Worm (Caenorhabditis elegans) whole organism, young adult: ENCODE measurements around the gene sago-1.

Experiments used
- B0035.1 ChIP-seq: sonication (generic microtip); optimal IDR thresholded peaks from 2 replicates; lab custom pipeline; 2016; ENCODE audit warnings: missing genetic modification characterization, mild to moderate bottlenecking, missing compliant biosample characterization, missing genotype, missing genetic modification reagents
- B0336.3 ChIP-seq: fragments of 200-800 bp; sonication (Bioruptor generic); IDR thresholded peaks from 2 replicates; pipeline ENCODE4 v1.3.6; 2022; ENCODE audit warnings: missing genetic modification characterization, missing compliant biosample characterization
- D2030.7 ChIP-seq: fragments of 200-800 bp; sonication (Bioruptor generic); IDR thresholded peaks from 2 replicates; pipeline ENCODE4 v1.3.6; 2022; ENCODE audit warnings: missing genetic modification reagents, missing genetic modification characterization, missing compliant biosample characterization
- F37B4.10 ChIP-seq: fragments of 200-800 bp; sonication (Bioruptor generic); IDR thresholded peaks from 2 replicates; pipeline ENCODE4 v1.3.6; 2022; ENCODE audit warnings: missing genetic modification characterization, missing compliant biosample characterization
- F52B5.7 ChIP-seq: sonication (generic microtip); optimal IDR thresholded peaks from 2 replicates; lab custom pipeline; 2016; ENCODE audit warnings: mild to moderate bottlenecking, missing genetic modification characterization, missing compliant biosample characterization
- F57C9.4 ChIP-seq: sonication (generic microtip); optimal IDR thresholded peaks from 2 replicates; lab custom pipeline; 2017; ENCODE audit warnings: mild to moderate bottlenecking, missing genetic modification characterization, missing compliant biosample characterization
- K11D2.4 ChIP-seq: fragments of 200-800 bp; sonication (Bioruptor generic); IDR thresholded peaks from 2 replicates; pipeline ENCODE4 v1.3.6; 2022; ENCODE audit warnings: missing genetic modification reagents, missing genetic modification characterization, missing compliant biosample characterization
- T26A5.8 ChIP-seq: sonication (generic microtip); optimal IDR thresholded peaks from 2 replicates; lab custom pipeline; 2016; ENCODE audit warnings: missing genetic modification characterization, missing compliant biosample characterization
- Y53G8AR.9 ChIP-seq: fragments of 200-800 bp; sonication (Bioruptor generic); conservative IDR thresholded peaks from 2 replicates; pipeline ENCODE4 v1.3.6; 2022; ENCODE audit warnings: missing genetic modification reagents, missing genetic modification characterization, missing compliant biosample characterization
- Y67H2A.10 ChIP-seq: fragments of 200-800 bp; sonication (Bioruptor generic); conservative IDR thresholded peaks from 2 replicates; pipeline ENCODE4 v1.3.6; 2022; ENCODE audit warnings: missing genetic modification reagents, missing genetic modification characterization, missing compliant biosample characterization
- ZK185.1 ChIP-seq: sonication (generic microtip); optimal IDR thresholded peaks from 2 replicates; lab custom pipeline; 2016; ENCODE audit warnings: mild to moderate bottlenecking, missing genetic modification characterization, missing compliant biosample characterization; ENCODE audit not compliant: poor library complexity, severe bottlenecking
- aptf-3 ChIP-seq: fragments of 200-800 bp; sonication (Bioruptor generic); IDR thresholded peaks from 2 replicates; pipeline ENCODE4 v1.3.6; 2022; ENCODE audit warnings: missing genetic modification characterization, missing compliant biosample characterization
- attf-6 ChIP-seq: fragments of 200-800 bp; sonication (Bioruptor generic); IDR thresholded peaks from 2 replicates; pipeline ENCODE4 v1.3.6; 2022; ENCODE audit warnings: missing genetic modification reagents, missing genetic modification characterization, missing compliant biosample characterization
- bed-1 ChIP-seq: fragments of 200-800 bp; sonication (Bioruptor generic); IDR thresholded peaks from 2 replicates; pipeline ENCODE4 v1.3.6; 2022; ENCODE audit warnings: missing genetic modification reagents, missing genetic modification characterization, missing compliant biosample characterization
- cebp-1 ChIP-seq, 2 experiments: fragments of 200-800 bp in 1 of 2; sonication (Bioruptor generic) in 1 of 2; sonication (generic microtip) in 1 of 2; IDR thresholded peaks in 1 of 2; optimal IDR thresholded peaks in 1 of 2; 2 replicates each; pipeline versions ENCODE4 v1.3.6 to Lab custom; 2017 to 2022; ENCODE audit warnings: missing compliant biosample characterization in 2 of 2, missing genetic modification characterization in 2 of 2, mild to moderate bottlenecking in 1 of 2, missing genetic modification reagents in 1 of 2, moderate library complexity in 1 of 2
- ceh-100 ChIP-seq: fragments of 200-800 bp; sonication (Bioruptor generic); IDR thresholded peaks from 2 replicates; pipeline ENCODE4 v1.3.6; 2022; ENCODE audit warnings: missing genetic modification reagents, missing genetic modification characterization, missing compliant biosample characterization
- chd-7 ChIP-seq: sonication (generic microtip); optimal IDR thresholded peaks from 2 replicates; lab custom pipeline; 2016; ENCODE audit warnings: mild to moderate bottlenecking, missing genetic modification characterization, moderate library complexity, missing compliant biosample characterization
- egl-18 ChIP-seq: fragments of 200-800 bp; sonication (Bioruptor generic); IDR thresholded peaks from 2 replicates; pipeline ENCODE4 v1.3.6; 2022; ENCODE audit warnings: missing genetic modification reagents, missing genetic modification characterization, missing compliant biosample characterization
- egl-44 ChIP-seq: fragments of 200-800 bp; sonication (Bioruptor generic); IDR thresholded peaks from 2 replicates; pipeline ENCODE4 v1.3.6; 2022; ENCODE audit warnings: missing genetic modification reagents, missing genetic modification characterization, missing compliant biosample characterization
- egrh-3 ChIP-seq: fragments of 200-800 bp; sonication (Bioruptor generic); IDR thresholded peaks from 2 replicates; pipeline ENCODE4 v1.3.6; 2022; ENCODE audit warnings: missing genetic modification reagents, missing genetic modification characterization, missing compliant biosample characterization
- gei-17 ChIP-seq: fragments of 200-800 bp; sonication (Bioruptor generic); optimal IDR thresholded peaks from 2 replicates; lab custom pipeline; 2018; ENCODE audit warnings: mild to moderate bottlenecking, missing genetic modification characterization, missing compliant biosample characterization
- hmg-1.2 ChIP-seq: fragments of 200-800 bp; sonication (Bioruptor generic); IDR thresholded peaks from 2 replicates; pipeline ENCODE4 v1.3.6; 2022; ENCODE audit warnings: missing genetic modification reagents, missing genetic modification characterization, missing compliant biosample characterization
- hmg-20 ChIP-seq: fragments of 200-800 bp; sonication (Bioruptor generic); IDR thresholded peaks from 2 replicates; pipeline ENCODE4 v1.3.6; 2022; ENCODE audit warnings: missing genetic modification reagents, missing genetic modification characterization, missing compliant biosample characterization
- let-526 ChIP-seq: fragments of 200-800 bp; sonication (Bioruptor generic); IDR thresholded peaks from 2 replicates; pipeline ENCODE4 v1.3.6; 2022; ENCODE audit warnings: missing genetic modification reagents, missing genetic modification characterization, missing compliant biosample characterization
- let-607 ChIP-seq, 2 experiments: fragments of 200-800 bp in 1 of 2; sonication (Bioruptor generic) in 1 of 2; sonication (generic microtip) in 1 of 2; optimal IDR thresholded peaks; 2 replicates each; lab custom pipeline; 2016 to 2018; ENCODE audit warnings: mild to moderate bottlenecking in 2 of 2, missing compliant biosample characterization in 2 of 2, missing genetic modification characterization in 2 of 2, moderate library complexity in 2 of 2, missing genotype in 1 of 2
- lin-26 ChIP-seq: fragments of 200-800 bp; sonication (Bioruptor generic); IDR thresholded peaks from 2 replicates; pipeline ENCODE4 v1.3.6; 2022; ENCODE audit warnings: missing genetic modification reagents, missing genetic modification characterization, missing compliant biosample characterization
- madf-3 ChIP-seq: fragments of 200-800 bp; sonication (Bioruptor generic); IDR thresholded peaks from 2 replicates; pipeline ENCODE4 v1.3.6; 2022; ENCODE audit warnings: missing genetic modification reagents, missing genetic modification characterization, missing compliant biosample characterization
- madf-6 ChIP-seq: fragments of 200-800 bp; sonication (Bioruptor generic); IDR thresholded peaks from 2 replicates; pipeline ENCODE4 v1.3.6; 2022; ENCODE audit warnings: missing genetic modification reagents, missing genetic modification characterization, missing compliant biosample characterization
- mxl-1 ChIP-seq: sonication (generic microtip); optimal IDR thresholded peaks from 2 replicates; lab custom pipeline; 2016; ENCODE audit warnings: missing genetic modification characterization, missing compliant biosample characterization
- nfya-1 ChIP-seq: sonication (generic microtip); optimal IDR thresholded peaks from 2 replicates; lab custom pipeline; 2017; ENCODE audit warnings: antibody characterized with exemption, missing compliant biosample characterization, missing genetic modification characterization, borderline replicate concordance; ENCODE audit not compliant: insufficient read depth
- nhr-120 ChIP-seq: fragments of 200-800 bp; sonication (Bioruptor generic); IDR thresholded peaks from 2 replicates; pipeline ENCODE4 v1.3.6; 2022; ENCODE audit warnings: missing genetic modification characterization, missing compliant biosample characterization
- nhr-80 ChIP-seq: sonication (generic microtip); optimal IDR thresholded peaks from 2 replicates; lab custom pipeline; 2016; ENCODE audit warnings: missing genetic modification characterization, missing compliant biosample characterization
- pha-4 ChIP-seq: fragments of 150-350 bp; sonication (generic microtip); optimal IDR thresholded peaks from 2 replicates; lab custom pipeline; 2014; ENCODE audit warnings: missing biosample characterization, missing genetic modification reagents, missing genetic modification characterization
- rcor-1 ChIP-seq: fragments of 200-800 bp; sonication (Bioruptor generic); IDR thresholded peaks from 2 replicates; pipeline ENCODE4 v1.3.6; 2022; ENCODE audit warnings: missing genetic modification reagents, missing genetic modification characterization, missing compliant biosample characterization
- repo-1 ChIP-seq: sonication (generic microtip); optimal IDR thresholded peaks from 2 replicates; lab custom pipeline; 2017; ENCODE audit warnings: mild to moderate bottlenecking, missing genetic modification characterization, missing compliant biosample characterization
- rpc-1 ChIP-seq, 2 experiments: fragments of 150-350 bp in 1 of 2; sonication (generic microtip) in 1 of 2; optimal IDR thresholded peaks; 2 replicates each; lab custom pipeline; 2014 to 2018; ENCODE audit warnings: missing biosample characterization in 1 of 2, missing genetic modification characterization in 1 of 2, missing genetic modification reagents in 1 of 2, missing genotype in 1 of 2
- snpc-4 ChIP-seq, 5 experiments: fragments of 150-350 bp in 1 of 5; sonication (generic microtip) in 4 of 5; optimal IDR thresholded peaks; 2 replicates each; lab custom pipeline; 2014 to 2018; ENCODE audit warnings: missing genetic modification characterization in 5 of 5, missing biosample characterization in 3 of 5, antibody characterized with exemption in 2 of 5, mild to moderate bottlenecking in 2 of 5, missing compliant biosample characterization in 2 of 5, missing genotype in 2 of 5, moderate library complexity in 2 of 5, missing genetic modification reagents in 1 of 5
- tbp1 ChIP-seq: fragments of 200-800 bp; sonication (Bioruptor generic); optimal IDR thresholded peaks from 2 replicates; lab custom pipeline; 2018; ENCODE audit warnings: mild to moderate bottlenecking, missing genetic modification characterization, missing compliant biosample characterization
- zim-3 ChIP-seq: sonication (generic microtip); optimal IDR thresholded peaks from 2 replicates; lab custom pipeline; 2017; ENCODE audit warnings: mild to moderate bottlenecking, missing genetic modification characterization, moderate library complexity, missing compliant biosample characterization
- ztf-18 ChIP-seq: sonication (generic microtip); optimal IDR thresholded peaks from 2 replicates; lab custom pipeline; 2016; ENCODE audit warnings: missing genotype, mild to moderate bottlenecking, missing genetic modification characterization, missing compliant biosample characterization
- ztf-22 ChIP-seq: fragments of 200-800 bp; sonication (Bioruptor generic); optimal IDR thresholded peaks from 2 replicates; lab custom pipeline; 2018; ENCODE audit warnings: mild to moderate bottlenecking, missing genetic modification characterization, moderate library complexity, missing compliant biosample characterization
- ztf-3 ChIP-seq: fragments of 200-800 bp; sonication (Bioruptor generic); optimal IDR thresholded peaks from 2 replicates; lab custom pipeline; 2018; ENCODE audit warnings: mild to moderate bottlenecking, missing genetic modification characterization, missing compliant biosample characterization

Gene sago-1

DNA sequence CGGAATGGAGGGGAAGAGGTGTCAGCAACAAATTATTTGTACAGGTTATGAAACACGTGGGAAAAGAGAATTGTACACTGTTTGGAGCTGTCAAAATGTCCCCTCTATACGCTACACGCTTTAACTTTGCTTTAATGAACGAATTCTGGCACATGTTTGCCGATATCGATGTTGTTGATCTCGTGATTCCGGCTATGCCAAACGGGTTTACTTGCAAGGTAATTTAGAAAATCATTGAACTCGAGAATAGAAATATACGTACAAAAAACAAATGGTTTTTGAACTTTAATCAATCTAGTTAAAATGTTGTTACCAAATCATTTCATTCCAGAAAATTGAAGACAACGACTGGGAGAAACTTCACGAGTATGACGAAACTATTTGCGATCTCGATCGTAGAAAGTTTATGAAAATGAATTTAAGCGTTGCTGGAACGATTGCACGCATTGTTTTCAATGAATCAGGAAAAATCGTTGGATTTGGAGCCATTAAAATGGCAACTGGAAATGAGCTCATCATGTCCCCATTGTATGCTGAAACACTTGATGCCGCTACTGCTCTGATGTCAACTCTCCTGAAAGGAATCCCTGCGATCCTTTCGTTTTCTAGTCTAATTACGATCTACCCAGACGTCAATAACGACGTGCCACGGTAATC, 26.3 kb upstream of the sago-1 start (continued):
- TF ChIP-seq ceh-100 (GFP tag; lab: Robert Waterston, UW) (no peak), nfya-1 (tag; lab: Kevin White, UChicago) (no peak), tbp1 (GFP tag; lab: Kevin White, UChicago) (no peak), let-526 (GFP tag; lab: Robert Waterston, UW) (no peak), egl-18 (no peak), zim-3 (tag; lab: Kevin White, UChicago) (peak; percentile 35), rpc-1 (optimal IDR thresholded peaks at IDR 0.05; lab: Kevin White, UChicago) (no peak), rpc-1 (tag; optimal IDR thresholded peaks at IDR 0.05; lab: Kevin White, UChicago) (no peak), mxl-1 (tag; lab: Kevin White, UChicago) (no peak), ztf-18 (tag; lab: Kevin White, UChicago) (no peak), D2030.7 (GFP tag; lab: Robert Waterston, UW) (no peak), bed-1 (no peak), Y67H2A.10 (GFP tag; lab: Robert Waterston, UW) (no peak), nhr-80 (tag; lab: Kevin White, UChicago) (no peak), cebp-1 (GFP tag; IDR thresholded peaks at IDR 0.05; lab: Robert Waterston, UW) (no peak), cebp-1 (tag; optimal IDR thresholded peaks at IDR 0.05; lab: Kevin White, UChicago) (peak; percentile 30), aptf-3 (GFP tag; lab: Robert Waterston, UW) (0 out of 2 replicates have a peak, but pooled peaks have one; percentile 37), B0035.1 (tag; lab: Kevin White, UChicago) (no peak), pha-4 (tag; lab: Kevin White, UChicago) (no peak), egl-44 (GFP tag; lab: Robert Waterston, UW) (no peak), F52B5.7 (tag; lab: Kevin White, UChicago) (no peak), ztf-22 (no peak)

ce11 chrV:6278117-6279081, 25.2 kb upstream of the sago-1 start, which contains the start of gene fil-2:
Gene fil-2 (plus strand): TSS chrV:6279031.
- TF ChIP-seq ZK185.1 (tag; lab: Kevin White, UChicago) (peak; percentile 65), B0336.3 (peak; percentile 91), egrh-3 (no peak), F37B4.10 (GFP tag; lab: Robert Waterston, UW) (0 out of 2 replicates have a peak, but pooled peaks have one; percentile 4), lin-26 (no peak), madf-6 (peak; percentile 37; the same call in 1 of the 2 replicates), rcor-1 (GFP tag; lab: Robert Waterston, UW) (peak; percentile 34; the same call in 1 of the 2 replicates), K11D2.4 (peak; percentile 40), Y53G8AR.9 (GFP tag; lab: Robert Waterston, UW) (peak; percentile 95), hmg-20 (0 out of 2 replicates have a peak, but pooled peaks have one; percentile 19), snpc-4 (GFP tag; optimal IDR thresholded peaks at IDR 0.05; lab: Kevin White, UChicago) (no peak), snpc-4 (tag; optimal IDR thresholded peaks at IDR 0.05; lab: Kevin White, UChicago) (no peak), nhr-120 (no peak), egl-18 (no peak), chd-7 (tag; lab: Kevin White, UChicago) (peak; percentile 57), ztf-3 (GFP tag; lab: Kevin White, UChicago) (peak; percentile 74), hmg-1.2 (GFP tag; lab: Robert Waterston, UW) (0 out of 2 replicates have a peak, but pooled peaks have one; percentile 21), let-607 (tag; optimal IDR thresholded peaks at IDR 0.05; lab: Kevin White, UChicago) (peak in 1 of 2 experiments; percentile 4), let-526 (GFP tag; lab: Robert Waterston, UW) (0 out of 2 replicates have a peak, but pooled peaks have one; percentile 25), Y67H2A.10 (GFP tag; lab: Robert Waterston, UW) (no peak), madf-3 (peak; percentile 56; the same call in 1 of the 2 replicates), attf-6 (GFP tag; lab: Robert Waterston, UW) (no peak), T26A5.8 (tag; lab: Kevin White, UChicago) (peak; percentile 17), gei-17 (GFP tag; lab: Kevin White, UChicago) (peak; percentile 63), repo-1 (tag; lab: Kevin White, UChicago) (peak; percentile 94), F57C9.4 (tag; lab: Kevin White, UChicago) (peak; percentile 38)
